Fruit fly (Drosophila melanogaster) whole organism, embryonic: Measurements from ENCODE around the gene nAChRalpha7.
A peak's percentile ranks its signal among the peaks of the same experiment; 100 is the strongest.

Experiments used
- Ada2b ChIP-seq: fragments of 200-800 bp; sonication (Bioruptor generic); IDR thresholded peaks from 2 replicates; pipeline ENCODE4 v1.3.6; 2022; ENCODE audit warnings: missing biosample characterization, missing genetic modification characterization
- Atf3 ChIP-seq: fragments of 200-800 bp; sonication (Bioruptor generic); optimal IDR thresholded peaks from 3 replicates; lab custom pipeline; 2016; ENCODE audit warnings: missing biosample characterization, missing genetic modification characterization
- Blimp-1 ChIP-seq: fragments of 200-800 bp; sonication (Bioruptor generic); optimal IDR thresholded peaks from 3 replicates; lab custom pipeline; 2018; ENCODE audit warnings: missing biosample characterization, missing genetic modification characterization, mild to moderate bottlenecking, moderate library complexity, missing genetic modification reagents
- CG10366 ChIP-seq: fragments of 200-800 bp; sonication (Bioruptor generic); IDR thresholded peaks from 2 replicates; pipeline ENCODE4 v1.3.6; 2022; ENCODE audit warnings: missing biosample characterization, missing genetic modification characterization
- CG10431 ChIP-seq: fragments of 200-800 bp; sonication (Bioruptor generic); optimal IDR thresholded peaks from 3 replicates; lab custom pipeline; 2018; ENCODE audit warnings: missing biosample characterization, mild to moderate bottlenecking, missing genetic modification characterization
- CG10979 ChIP-seq: fragments of 200-800 bp; sonication (Bioruptor generic); optimal IDR thresholded peaks from 2 replicates; lab custom pipeline; 2018; ENCODE audit warnings: missing biosample characterization, mild to moderate bottlenecking, missing genetic modification characterization, moderate library complexity
- CG11247 ChIP-seq: fragments of 200-800 bp; sonication (Bioruptor generic); IDR thresholded peaks from 2 replicates; pipeline ENCODE4 v1.3.6; 2022; ENCODE audit warnings: missing biosample characterization, missing genetic modification characterization
- CG11398 ChIP-seq: fragments of 200-800 bp; sonication (Bioruptor generic); optimal IDR thresholded peaks from 2 replicates; lab custom pipeline; 2016; ENCODE audit warnings: missing biosample characterization, missing genetic modification characterization
- CG11723 ChIP-seq: fragments of 200-800 bp; sonication (Bioruptor generic); optimal IDR thresholded peaks from 2 replicates; lab custom pipeline; 2017; ENCODE audit warnings: missing biosample characterization, mild to moderate bottlenecking, missing genetic modification characterization
- CG14710 ChIP-seq: fragments of 200-800 bp; sonication (Bioruptor generic); optimal IDR thresholded peaks from 3 replicates; lab custom pipeline; 2019; ENCODE audit warnings: missing biosample characterization, mild to moderate bottlenecking, missing genetic modification characterization, moderate library complexity
- CG14860 ChIP-seq: fragments of 200-800 bp; sonication (Bioruptor generic); IDR thresholded peaks from 3 replicates; pipeline ENCODE4 v1.3.6; 2022; ENCODE audit warnings: missing biosample characterization, missing genetic modification characterization; ENCODE audit not compliant: partially characterized antibody
- CG18599 ChIP-seq: fragments of 200-800 bp; sonication (Bioruptor generic); optimal IDR thresholded peaks from 3 replicates; lab custom pipeline; 2017; ENCODE audit warnings: missing biosample characterization, missing genetic modification characterization, mild to moderate bottlenecking, moderate library complexity, missing genetic modification reagents
- CG2875 ChIP-seq: fragments of 200-800 bp; sonication (Bioruptor generic); optimal IDR thresholded peaks from 2 replicates; lab custom pipeline; 2017; ENCODE audit warnings: missing biosample characterization, mild to moderate bottlenecking, missing genetic modification characterization, missing genetic modification reagents
- CG31388 ChIP-seq: fragments of 200-800 bp; sonication (Bioruptor generic); optimal IDR thresholded peaks from 2 replicates; lab custom pipeline; 2016; ENCODE audit warnings: missing biosample characterization, missing genetic modification characterization
- CG3163 ChIP-seq: fragments of 200-800 bp; sonication (Bioruptor generic); optimal IDR thresholded peaks from 3 replicates; lab custom pipeline; 2016; ENCODE audit warnings: missing biosample characterization, missing genetic modification characterization
- CG3281 ChIP-seq: fragments of 200-800 bp; sonication (Bioruptor generic); optimal IDR thresholded peaks from 3 replicates; lab custom pipeline; 2017; ENCODE audit warnings: missing biosample characterization, mild to moderate bottlenecking, missing genetic modification characterization
- CG4360 ChIP-seq: fragments of 200-800 bp; sonication (Bioruptor generic); IDR thresholded peaks from 2 replicates; pipeline ENCODE4 v1.3.6; 2022; ENCODE audit warnings: missing biosample characterization, missing genetic modification characterization
- CG4707 ChIP-seq: fragments of 200-800 bp; sonication (Bioruptor generic); optimal IDR thresholded peaks from 2 replicates; lab custom pipeline; 2018; ENCODE audit warnings: missing biosample characterization, mild to moderate bottlenecking, missing genetic modification characterization, moderate library complexity
- CG5245 ChIP-seq: fragments of 200-800 bp; sonication (Bioruptor generic); optimal IDR thresholded peaks from 3 replicates; lab custom pipeline; 2016; ENCODE audit warnings: missing biosample characterization, missing genetic modification characterization
- CG6813 ChIP-seq: fragments of 200-800 bp; sonication (Bioruptor generic); optimal IDR thresholded peaks from 2 replicates; lab custom pipeline; 2017; ENCODE audit warnings: missing biosample characterization, missing genetic modification characterization, mild to moderate bottlenecking, moderate library complexity, missing genetic modification reagents
- CG9437 ChIP-seq: fragments of 200-800 bp; sonication (Bioruptor generic); optimal IDR thresholded peaks from 2 replicates; lab custom pipeline; 2018; ENCODE audit warnings: missing biosample characterization, mild to moderate bottlenecking, missing genetic modification characterization
- Dp ChIP-seq: fragments of 200-800 bp; sonication (Bioruptor generic); optimal IDR thresholded peaks from 2 replicates; lab custom pipeline; 2018; ENCODE audit warnings: missing biosample characterization, mild to moderate bottlenecking, missing genetic modification characterization, moderate library complexity
- Drgx ChIP-seq: fragments of 200-800 bp; sonication (Bioruptor generic); IDR thresholded peaks from 2 replicates; pipeline ENCODE4 v1.3.6; 2022; ENCODE audit warnings: missing biosample characterization, missing genetic modification characterization
- E2f2 ChIP-seq: fragments of 200-800 bp; sonication (Bioruptor generic); IDR thresholded peaks from 2 replicates; pipeline ENCODE4 v1.3.6; 2022; ENCODE audit warnings: missing biosample characterization, missing genetic modification characterization
- Eip74EF ChIP-seq, 2 experiments: fragments of 200-800 bp in 1 of 2; fragments of >200 bp in 1 of 2; sonication (Bioruptor generic) in 1 of 2; optimal IDR thresholded peaks; 2 replicates each; lab custom pipeline; 2017 to 2019; ENCODE audit warnings: missing biosample characterization in 2 of 2, missing genetic modification characterization in 2 of 2, mild to moderate bottlenecking in 1 of 2, moderate library complexity in 1 of 2
- HLH3B ChIP-seq: fragments of 200-800 bp; sonication (Bioruptor generic); IDR thresholded peaks from 2 replicates; pipeline ENCODE4 v1.3.6; 2022; ENCODE audit warnings: missing biosample characterization, missing genetic modification characterization
- HLH54F ChIP-seq: fragments of 200-800 bp; sonication (Bioruptor generic); optimal IDR thresholded peaks from 3 replicates; lab custom pipeline; 2016; ENCODE audit warnings: missing biosample characterization, missing genetic modification characterization
- Hsf ChIP-seq: fragments of 200-800 bp; sonication (Bioruptor generic); optimal IDR thresholded peaks from 3 replicates; lab custom pipeline; 2016; ENCODE audit warnings: missing biosample characterization, missing genetic modification characterization
- Ssrp ChIP-seq: fragments of 200-800 bp; sonication (Bioruptor generic); optimal IDR thresholded peaks from 2 replicates; lab custom pipeline; 2018; ENCODE audit warnings: missing biosample characterization, mild to moderate bottlenecking, missing genetic modification characterization, moderate library complexity
- Xbp1 ChIP-seq: fragments of 200-800 bp; sonication (Bioruptor generic); optimal IDR thresholded peaks from 3 replicates; lab custom pipeline; 2016; ENCODE audit warnings: missing biosample characterization, mild to moderate bottlenecking, missing genetic modification characterization
- Xrp1 ChIP-seq: fragments of 200-800 bp; sonication (Bioruptor generic); IDR thresholded peaks from 2 replicates; pipeline ENCODE4 v1.3.6; 2022; ENCODE audit warnings: missing biosample characterization, missing genetic modification characterization
- bcd ChIP-seq: fragments of 200-800 bp; sonication (Bioruptor generic); optimal IDR thresholded peaks from 2 replicates; lab custom pipeline; 2017; ENCODE audit warnings: missing biosample characterization, mild to moderate bottlenecking, missing genetic modification characterization
- cad ChIP-seq: fragments of >200 bp; optimal IDR thresholded peaks from 2 replicates; lab custom pipeline; 2017; ENCODE audit warnings: missing biosample characterization, missing genetic modification characterization
- chif ChIP-seq, 2 experiments: fragments of 200-800 bp; sonication (Bioruptor generic); optimal IDR thresholded peaks; 3 replicates each; lab custom pipeline; 2016; ENCODE audit warnings: missing biosample characterization in 2 of 2, missing genetic modification characterization in 2 of 2
- chn ChIP-seq: fragments of 200-800 bp; sonication (Bioruptor generic); optimal IDR thresholded peaks from 2 replicates; lab custom pipeline; 2016; ENCODE audit warnings: missing biosample characterization, missing genetic modification characterization
- ci ChIP-seq: fragments of 200-800 bp; sonication (Bioruptor generic); IDR thresholded peaks from 3 replicates; pipeline ENCODE4 v1.3.6; 2022; ENCODE audit warnings: missing biosample characterization, missing genetic modification characterization
- dmrt99B ChIP-seq: fragments of 200-800 bp; sonication (Bioruptor generic); optimal IDR thresholded peaks from 2 replicates; lab custom pipeline; 2018; ENCODE audit warnings: missing biosample characterization, mild to moderate bottlenecking, missing genetic modification characterization, moderate library complexity
- lbe ChIP-seq: fragments of 200-800 bp; sonication (Bioruptor generic); optimal IDR thresholded peaks from 2 replicates; lab custom pipeline; 2016; ENCODE audit warnings: missing biosample characterization, mild to moderate bottlenecking, missing genetic modification characterization
- nmo ChIP-seq: fragments of 200-800 bp; sonication (Bioruptor generic); optimal IDR thresholded peaks from 2 replicates; lab custom pipeline; 2018; ENCODE audit warnings: missing biosample characterization, mild to moderate bottlenecking, missing genetic modification characterization, moderate library complexity
- shn ChIP-seq: fragments of 200-800 bp; sonication (Bioruptor generic); optimal IDR thresholded peaks from 3 replicates; lab custom pipeline; 2016; ENCODE audit warnings: missing biosample characterization, missing genetic modification characterization
- sim ChIP-seq: fragments of 200-800 bp; sonication (Bioruptor generic); IDR thresholded peaks from 2 replicates; pipeline ENCODE4 v1.3.6; 2022; ENCODE audit warnings: missing biosample characterization, missing genetic modification characterization
- zen ChIP-seq: fragments of 200-800 bp; sonication (Bioruptor generic); optimal IDR thresholded peaks from 3 replicates; lab custom pipeline; 2018; ENCODE audit warnings: missing biosample characterization, mild to moderate bottlenecking, missing genetic modification characterization, moderate library complexity
- zen2 ChIP-seq: fragments of 200-800 bp; sonication (Bioruptor generic); IDR thresholded peaks from 3 replicates; pipeline ENCODE4 v1.3.6; 2022; ENCODE audit warnings: missing biosample characterization, missing genetic modification characterization; ENCODE audit not compliant: partially characterized antibody
- zfh2 ChIP-seq: fragments of 200-800 bp; sonication (Bioruptor generic); optimal IDR thresholded peaks from 2 replicates; lab custom pipeline; 2016; ENCODE audit warnings: missing biosample characterization, missing genetic modification characterization

nAChRalpha7 gene

dm6 chrX:19361406-19361859 is 13.2 kb upstream of the nAChRalpha7 start (continued):
- TF ChIP-seq CG11398 (GFP tag; lab: Kevin White, UChicago) = peak; percentile 3
- peak; percentile 3 for TF ChIP-seq Atf3
- peak; percentile 51; the same call in 1 of the 2 replicates for TF ChIP-seq Xrp1
- TF ChIP-seq CG5245 (GFP tag; lab: Kevin White, UChicago) = peak; percentile 15
- TF ChIP-seq CG10979 = peak; percentile 66
- no peak for TF ChIP-seq CG10431 (GFP tag; lab: Kevin White, UChicago)
- TF ChIP-seq cad = no peak
- peak; percentile 20 to 54 for TF ChIP-seq chif (GFP tag; optimal IDR thresholded peaks at IDR 0.05; lab: Kevin White, UChicago)
- no peak for TF ChIP-seq zfh2 (GFP tag; lab: Kevin White, UChicago)
- no peak for TF ChIP-seq CG31388 (GFP tag; lab: Kevin White, UChicago)
- no peak; the same call in 1 of the 2 replicates for TF ChIP-seq CG10366
- peak; percentile 55 for TF ChIP-seq Xbp1 (GFP tag; lab: Kevin White, UChicago)
- TF ChIP-seq Ssrp (tag; lab: Kevin White, UChicago) = peak; percentile 52
- no peak for TF ChIP-seq CG11247 (GFP tag; lab: Robert Waterston, UW)
- TF ChIP-seq CG14860 (GFP tag; lab: Robert Waterston, UW) = no peak
- TF ChIP-seq HLH3B (GFP tag; lab: Robert Waterston, UW) = no peak
- peak; percentile 60 for TF ChIP-seq Hsf
- TF ChIP-seq CG4360 (GFP tag; lab: Robert Waterston, UW) = 0 out of 2 replicates have a peak, but pooled peaks have one; percentile 20
- TF ChIP-seq Dp = no peak
- peak; percentile 40 for TF ChIP-seq nmo
- TF ChIP-seq CG14710 (tag; lab: Kevin White, UChicago) = peak; percentile 33
- peak; percentile 17 for TF ChIP-seq lbe (GFP tag; lab: Kevin White, UChicago)
- TF ChIP-seq zen2 (GFP tag; lab: Robert Waterston, UW) = no peak
- TF ChIP-seq Ada2b = peak; percentile 51; the same call in 1 of the 2 replicates
- TF ChIP-seq CG18599 = peak; percentile 70
- peak; percentile 68 for TF ChIP-seq dmrt99B (tag; lab: Kevin White, UChicago)
- TF ChIP-seq CG2875 (GFP tag; lab: Kevin White, UChicago) = peak; percentile 56
- TF ChIP-seq ci (GFP tag; lab: Robert Waterston, UW) = peak; percentile 26; the same call in 1 of the 3 replicates
- TF ChIP-seq CG11723 (GFP tag; lab: Kevin White, UChicago) = peak; percentile 23
- TF ChIP-seq chn (GFP tag; lab: Kevin White, UChicago) = peak; percentile 52
- TF ChIP-seq CG3281 = peak; percentile 40
- TF ChIP-seq CG6813 (GFP tag; lab: Kevin White, UChicago) = peak; percentile 56
- TF ChIP-seq zen (tag; lab: Kevin White, UChicago) = peak; percentile 26
- TF ChIP-seq shn (GFP tag; lab: Kevin White, UChicago) = peak; percentile 59
- peak in 1 of 2 experiments; percentile 23 for TF ChIP-seq Eip74EF (GFP tag; optimal IDR thresholded peaks at IDR 0.05; lab: Kevin White, UChicago)
- TF ChIP-seq bcd = peak; percentile 44
- no peak for TF ChIP-seq sim
- TF ChIP-seq CG4707 (GFP tag; lab: Kevin White, UChicago) = peak; percentile 45
- peak; percentile 78 for TF ChIP-seq Drgx
- peak; percentile 16 for TF ChIP-seq CG3163 (GFP tag; lab: Kevin White, UChicago)
- TF ChIP-seq HLH54F (GFP tag; lab: Kevin White, UChicago) = peak; percentile 4
- no peak for TF ChIP-seq CG9437 (GFP tag; lab: Kevin White, UChicago)
- TF ChIP-seq E2f2 (GFP tag; lab: Robert Waterston, UW) = no peak
- TF ChIP-seq Blimp-1 (GFP tag; lab: Kevin White, UChicago) = peak; percentile 61
